Fruit fly (Drosophila melanogaster) whole organism, embryonic: ENCODE data around the gene MTF-1.

Experiments
- Abd-B ChIP-seq: fragments of 200-800 bp; sonication (Bioruptor generic); optimal IDR thresholded peaks from 2 replicates; lab custom pipeline; 2018; ENCODE audit warnings: missing biosample characterization, mild to moderate bottlenecking, missing genetic modification characterization, moderate library complexity
- Atf3 ChIP-seq: fragments of 200-800 bp; sonication (Bioruptor generic); optimal IDR thresholded peaks from 3 replicates; lab custom pipeline; 2016; ENCODE audit warnings: missing biosample characterization, missing genetic modification characterization
- CG10543 ChIP-seq: fragments of 200-800 bp; sonication (Bioruptor generic); optimal IDR thresholded peaks from 3 replicates; lab custom pipeline; 2017; ENCODE audit warnings: missing biosample characterization, mild to moderate bottlenecking, missing genetic modification characterization, moderate library complexity
- CG10979 ChIP-seq: fragments of 200-800 bp; sonication (Bioruptor generic); optimal IDR thresholded peaks from 2 replicates; lab custom pipeline; 2018; ENCODE audit warnings: missing biosample characterization, mild to moderate bottlenecking, missing genetic modification characterization, moderate library complexity
- CG11504 ChIP-seq: fragments of 200-800 bp; sonication (Bioruptor generic); optimal IDR thresholded peaks from 3 replicates; lab custom pipeline; 2019; ENCODE audit warnings: missing biosample characterization, mild to moderate bottlenecking, missing genetic modification characterization, moderate library complexity
- CG13123 ChIP-seq: fragments of 200-800 bp; sonication (Bioruptor generic); optimal IDR thresholded peaks from 2 replicates; lab custom pipeline; 2016; ENCODE audit warnings: missing biosample characterization, missing genetic modification characterization
- CG13894 ChIP-seq: fragments of 200-800 bp; sonication (Bioruptor generic); optimal IDR thresholded peaks from 3 replicates; lab custom pipeline; 2018; ENCODE audit warnings: missing biosample characterization, mild to moderate bottlenecking, missing genetic modification characterization, moderate library complexity
- CG16813 ChIP-seq: fragments of 200-800 bp; sonication (Bioruptor generic); IDR thresholded peaks from 3 replicates; pipeline ENCODE4 v1.3.6; 2022; ENCODE audit warnings: missing biosample characterization, missing genetic modification characterization; ENCODE audit not compliant: partially characterized antibody
- CG17912 ChIP-seq: fragments of 200-800 bp; sonication (Bioruptor generic); optimal IDR thresholded peaks from 2 replicates; lab custom pipeline; 2018; ENCODE audit warnings: missing biosample characterization, mild to moderate bottlenecking, missing genetic modification characterization
- CG1832 ChIP-seq: fragments of 200-800 bp; sonication (Bioruptor generic); optimal IDR thresholded peaks from 2 replicates; lab custom pipeline; 2017; ENCODE audit warnings: missing biosample characterization, mild to moderate bottlenecking, missing genetic modification characterization, inconsistent platforms
- CG18476 ChIP-seq: fragments of 200-800 bp; sonication (Bioruptor generic); optimal IDR thresholded peaks from 2 replicates; lab custom pipeline; 2016; ENCODE audit warnings: missing biosample characterization, mild to moderate bottlenecking, missing genetic modification characterization
- CG18599 ChIP-seq: fragments of 200-800 bp; sonication (Bioruptor generic); optimal IDR thresholded peaks from 3 replicates; lab custom pipeline; 2017; ENCODE audit warnings: missing biosample characterization, missing genetic modification characterization, mild to moderate bottlenecking, moderate library complexity, missing genetic modification reagents
- CG18619 ChIP-seq: fragments of 200-800 bp; sonication (Bioruptor generic); optimal IDR thresholded peaks from 3 replicates; lab custom pipeline; 2017; ENCODE audit warnings: missing biosample characterization, mild to moderate bottlenecking, missing genetic modification characterization
- CG2116 ChIP-seq: fragments of 200-800 bp; sonication (Bioruptor generic); optimal IDR thresholded peaks from 3 replicates; lab custom pipeline; 2018; ENCODE audit warnings: missing biosample characterization, mild to moderate bottlenecking, missing genetic modification characterization
- CG30403 ChIP-seq: fragments of 200-800 bp; sonication (Bioruptor generic); optimal IDR thresholded peaks from 3 replicates; lab custom pipeline; 2016; ENCODE audit warnings: missing biosample characterization, missing genetic modification characterization
- CG5180 ChIP-seq: fragments of 200-800 bp; sonication (Bioruptor generic); optimal IDR thresholded peaks from 3 replicates; lab custom pipeline; 2017; ENCODE audit warnings: missing biosample characterization, missing genetic modification characterization, mild to moderate bottlenecking, moderate library complexity, missing genetic modification reagents
- CG5245 ChIP-seq: fragments of 200-800 bp; sonication (Bioruptor generic); optimal IDR thresholded peaks from 3 replicates; lab custom pipeline; 2016; ENCODE audit warnings: missing biosample characterization, missing genetic modification characterization
- CG6254 ChIP-seq: fragments of 200-800 bp; sonication (Bioruptor generic); optimal IDR thresholded peaks from 3 replicates; lab custom pipeline; 2017; ENCODE audit warnings: mild to moderate bottlenecking, missing biosample characterization, missing genetic modification reagents, missing genetic modification characterization
- CG8089 ChIP-seq: fragments of 200-800 bp; sonication (Bioruptor generic); optimal IDR thresholded peaks from 3 replicates; lab custom pipeline; 2016; ENCODE audit warnings: missing biosample characterization, missing genetic modification characterization
- CG8924 ChIP-seq: fragments of 200-800 bp; optimal IDR thresholded peaks from 3 replicates; lab custom pipeline; 2019; ENCODE audit warnings: missing biosample characterization, mild to moderate bottlenecking, missing genetic modification characterization, moderate library complexity
- CG9797 ChIP-seq: fragments of 200-800 bp; sonication (Bioruptor generic); optimal IDR thresholded peaks from 3 replicates; lab custom pipeline; 2018; ENCODE audit warnings: missing biosample characterization, mild to moderate bottlenecking, missing genetic modification characterization
- CHES-1-like ChIP-seq: fragments of 200-800 bp; sonication (Bioruptor generic); optimal IDR thresholded peaks from 2 replicates; lab custom pipeline; 2016; ENCODE audit warnings: missing biosample characterization, missing genetic modification characterization
- Deaf1 ChIP-seq: fragments of 200-800 bp; optimal IDR thresholded peaks from 3 replicates; lab custom pipeline; 2019; ENCODE audit warnings: missing biosample characterization, mild to moderate bottlenecking, missing genetic modification characterization, moderate library complexity
- HLH54F ChIP-seq: fragments of 200-800 bp; sonication (Bioruptor generic); optimal IDR thresholded peaks from 3 replicates; lab custom pipeline; 2016; ENCODE audit warnings: missing biosample characterization, missing genetic modification characterization
- Hsf ChIP-seq: fragments of 200-800 bp; sonication (Bioruptor generic); optimal IDR thresholded peaks from 3 replicates; lab custom pipeline; 2016; ENCODE audit warnings: missing biosample characterization, missing genetic modification characterization
- NK7.1 ChIP-seq: fragments of 200-800 bp; sonication (Bioruptor generic); optimal IDR thresholded peaks from 3 replicates; lab custom pipeline; 2016; ENCODE audit warnings: missing biosample characterization, missing genetic modification characterization
- Poxn ChIP-seq: fragments of 200-800 bp; sonication (Bioruptor generic); IDR thresholded peaks from 2 replicates; pipeline ENCODE4 v1.3.6; 2022; ENCODE audit warnings: missing biosample characterization, missing genetic modification characterization
- Sry-δ ChIP-seq: fragments of 200-800 bp; sonication (Bioruptor generic); optimal IDR thresholded peaks from 2 replicates; lab custom pipeline; 2016; ENCODE audit warnings: missing biosample characterization, missing genetic modification characterization
- Xrp1 ChIP-seq: fragments of 200-800 bp; sonication (Bioruptor generic); IDR thresholded peaks from 2 replicates; pipeline ENCODE4 v1.3.6; 2022; ENCODE audit warnings: missing biosample characterization, missing genetic modification characterization
- ab ChIP-seq: fragments of 200-800 bp; sonication (Bioruptor generic); optimal IDR thresholded peaks from 2 replicates; lab custom pipeline; 2016; ENCODE audit warnings: missing biosample characterization, missing genetic modification characterization
- al ChIP-seq: fragments of 200-800 bp; sonication (Bioruptor generic); IDR thresholded peaks from 2 replicates; pipeline ENCODE4 v1.3.6; 2022; ENCODE audit warnings: missing biosample characterization, missing genetic modification characterization
- aop ChIP-seq: fragments of 200-800 bp; sonication (Bioruptor generic); IDR thresholded peaks from 2 replicates; pipeline ENCODE4 v1.3.6; 2022; ENCODE audit warnings: missing biosample characterization, missing genetic modification characterization
- bigmax ChIP-seq: fragments of 200-800 bp; sonication (Bioruptor generic); optimal IDR thresholded peaks from 2 replicates; lab custom pipeline; 2018; ENCODE audit warnings: missing biosample characterization, mild to moderate bottlenecking, missing genetic modification characterization
- ems ChIP-seq: fragments of 200-800 bp; sonication (Bioruptor generic); optimal IDR thresholded peaks from 3 replicates; lab custom pipeline; 2016; ENCODE audit warnings: missing biosample characterization, missing genetic modification characterization
- eve ChIP-seq, 2 experiments: fragments of >200 bp; optimal IDR thresholded peaks; 2 replicates each; lab custom pipeline; 2017; ENCODE audit warnings: missing biosample characterization in 2 of 2, missing genetic modification characterization in 2 of 2
- exex ChIP-seq: fragments of 200-800 bp; sonication (Bioruptor generic); optimal IDR thresholded peaks from 4 replicates; lab custom pipeline; 2018; ENCODE audit warnings: missing biosample characterization, mild to moderate bottlenecking, missing genetic modification characterization, moderate library complexity
- gce ChIP-seq: fragments of 200-800 bp; sonication (Bioruptor generic); IDR thresholded peaks from 3 replicates; pipeline ENCODE4 v1.3.6; 2022; ENCODE audit warnings: missing biosample characterization, missing genetic modification characterization
- gem ChIP-seq: fragments of 200-800 bp; sonication (Bioruptor generic); optimal IDR thresholded peaks from 2 replicates; lab custom pipeline; 2019; ENCODE audit warnings: missing biosample characterization, mild to moderate bottlenecking, missing genetic modification characterization, moderate library complexity
- h ChIP-seq: fragments of >200 bp; optimal IDR thresholded peaks from 2 replicates; lab custom pipeline; 2017
- lab ChIP-seq: fragments of 200-800 bp; sonication (Bioruptor generic); optimal IDR thresholded peaks from 3 replicates; lab custom pipeline; 2017; ENCODE audit warnings: missing biosample characterization, missing genetic modification characterization, mild to moderate bottlenecking, moderate library complexity, missing genetic modification reagents
- pros ChIP-seq: fragments of 200-800 bp; sonication (Bioruptor generic); optimal IDR thresholded peaks from 3 replicates; lab custom pipeline; 2019; ENCODE audit warnings: missing biosample characterization, mild to moderate bottlenecking, missing genetic modification characterization, moderate library complexity
- pum ChIP-seq: fragments of 200-800 bp; sonication (Bioruptor generic); optimal IDR thresholded peaks from 2 replicates; lab custom pipeline; 2016; ENCODE audit warnings: missing biosample characterization, missing genetic modification characterization
- ro ChIP-seq: fragments of 200-800 bp; sonication (Bioruptor generic); IDR thresholded peaks from 2 replicates; pipeline ENCODE4 v1.3.6; 2022; ENCODE audit warnings: missing biosample characterization, missing genetic modification characterization
- sim ChIP-seq: fragments of 200-800 bp; sonication (Bioruptor generic); IDR thresholded peaks from 2 replicates; pipeline ENCODE4 v1.3.6; 2022; ENCODE audit warnings: missing biosample characterization, missing genetic modification characterization
- ssp ChIP-seq: fragments of 200-800 bp; sonication (Bioruptor generic); IDR thresholded peaks from 2 replicates; pipeline ENCODE4 v1.3.6; 2022; ENCODE audit warnings: missing biosample characterization, missing genetic modification characterization
- tin ChIP-seq: fragments of 200-800 bp; sonication (Bioruptor generic); optimal IDR thresholded peaks from 3 replicates; lab custom pipeline; 2016; ENCODE audit warnings: missing biosample characterization, missing genetic modification characterization
- tio ChIP-seq: fragments of 200-800 bp; sonication (Bioruptor generic); optimal IDR thresholded peaks from 2 replicates; lab custom pipeline; 2017; ENCODE audit warnings: missing biosample characterization, missing genetic modification characterization, inconsistent platforms
- trh ChIP-seq: fragments of 200-800 bp; sonication (Bioruptor generic); optimal IDR thresholded peaks from 2 replicates; lab custom pipeline; 2016; ENCODE audit warnings: missing biosample characterization, missing genetic modification characterization
- tup ChIP-seq: fragments of 200-800 bp; sonication (Bioruptor generic); optimal IDR thresholded peaks from 2 replicates; lab custom pipeline; 2016; ENCODE audit warnings: missing biosample characterization, mild to moderate bottlenecking, missing genetic modification characterization, moderate library complexity
- twi ChIP-seq: fragments of 200-800 bp; optimal IDR thresholded peaks from 2 replicates; lab custom pipeline; 2019; ENCODE audit warnings: missing biosample characterization, mild to moderate bottlenecking, missing genetic modification characterization, moderate library complexity
- zen ChIP-seq: fragments of 200-800 bp; sonication (Bioruptor generic); optimal IDR thresholded peaks from 3 replicates; lab custom pipeline; 2018; ENCODE audit warnings: missing biosample characterization, mild to moderate bottlenecking, missing genetic modification characterization, moderate library complexity

The MTF-1 gene

dm6 chr3L:9457619-9458092 is 27.5 kb downstream of the MTF-1 start, which contains the start of gene CG3437 (continued):
- TF ChIP-seq CG13123 (GFP tag; lab: Kevin White, UChicago) (peak; percentile 96), lab (GFP tag; lab: Kevin White, UChicago) (peak; percentile 100), Abd-B (GFP tag; lab: Kevin White, UChicago) (peak; percentile 99), ssp (GFP tag; lab: Robert Waterston, UW) (peak; percentile 95), CG1832 (GFP tag; lab: Kevin White, UChicago) (no peak), CG17912 (peak; percentile 95), Poxn (GFP tag; lab: Robert Waterston, UW) (peak; percentile 96), Atf3 (GFP tag; lab: Kevin White, UChicago) (peak; percentile 98), CG8089 (GFP tag; lab: Kevin White, UChicago) (peak; percentile 97), Sry-δ (peak; percentile 78), al (peak; percentile 99), pum (GFP tag; lab: Kevin White, UChicago) (peak; percentile 99), gem (tag; lab: Kevin White, UChicago) (peak; percentile 99), tio (peak; percentile 98), CG2116 (GFP tag; lab: Kevin White, UChicago) (peak; percentile 90), sim (GFP tag; lab: Robert Waterston, UW) (peak; percentile 99), tin (peak; percentile 98), Xrp1 (GFP tag; lab: Robert Waterston, UW) (peak; percentile 100), CG5180 (peak; percentile 91), CHES-1-like (peak; percentile 99), CG18476 (peak; percentile 98), CG18619 (peak; percentile 98), ems (GFP tag; lab: Kevin White, UChicago) (peak; percentile 99), HLH54F (GFP tag; lab: Kevin White, UChicago) (peak; percentile 99), CG10543 (GFP tag; lab: Kevin White, UChicago) (peak; percentile 97), aop (GFP tag; lab: Robert Waterston, UW) (peak; percentile 96), twi (tag; lab: Kevin White, UChicago) (peak; percentile 93), CG13894 (tag; lab: Kevin White, UChicago) (peak; percentile 99), CG30403 (peak; percentile 99), Hsf (peak; percentile 99), eve (GFP tag; optimal IDR thresholded peaks at IDR 0.05; lab: Kevin White, UChicago) (no peak), Deaf1 (tag; lab: Kevin White, UChicago) (peak; percentile 73), ro (GFP tag; lab: Robert Waterston, UW) (peak; percentile 98), CG11504 (peak; percentile 98), bigmax (GFP tag; lab: Kevin White, UChicago) (peak; percentile 77), h (lab: Kevin White, UChicago) (no peak), zen (tag; lab: Kevin White, UChicago) (peak; percentile 99), CG5245 (GFP tag; lab: Kevin White, UChicago) (peak; percentile 97), CG6254 (GFP tag; lab: Kevin White, UChicago) (peak; percentile 96), CG9797 (GFP tag; lab: Kevin White, UChicago) (peak; percentile 74), CG10979 (tag; lab: Kevin White, UChicago) (peak; percentile 99), CG18599 (GFP tag; lab: Kevin White, UChicago) (peak; percentile 99), CG8924 (tag; lab: Kevin White, UChicago) (peak; percentile 96), gce (GFP tag; lab: Robert Waterston, UW) (peak; percentile 99), exex (tag; lab: Kevin White, UChicago) (peak; percentile 93), trh (GFP tag; lab: Kevin White, UChicago) (peak; percentile 93), CG16813 (GFP tag; lab: Robert Waterston, UW) (0 out of 3 replicates have a peak, but pooled peaks have one; percentile 38), ab (GFP tag; lab: Kevin White, UChicago) (peak; percentile 97), tup (GFP tag; lab: Kevin White, UChicago) (peak; percentile 97), NK7.1 (GFP tag; lab: Kevin White, UChicago) (peak; percentile 98), pros (GFP tag; lab: Kevin White, UChicago) (peak; percentile 76)
